Fruit fly (Drosophila melanogaster) Kc167 (cell line): ENCODE data around the gene Nos.

Experiments used
- Myc ChIP-seq: fragments of >200 bp; optimal IDR thresholded peaks from 2 replicates; lab custom pipeline; 2017; ENCODE audit warnings: missing external identifiers
- Sin3A ChIP-seq: fragments of >200 bp; optimal IDR thresholded peaks from 2 replicates; lab custom pipeline; 2018; ENCODE audit warnings: missing external identifiers
- h ChIP-seq: fragments of >200 bp; optimal IDR thresholded peaks from 3 replicates; lab custom pipeline; 2018; ENCODE audit warnings: missing external identifiers
- insv ChIP-seq: fragments of >200 bp; optimal IDR thresholded peaks from 3 replicates; lab custom pipeline; 2018; ENCODE audit warnings: missing external identifiers
- psq ChIP-seq: fragments of >200 bp; optimal IDR thresholded peaks from 2 replicates; lab custom pipeline; 2017; ENCODE audit warnings: missing external identifiers
- ttk ChIP-seq: sonication (Bioruptor generic); optimal IDR thresholded peaks from 2 replicates; lab custom pipeline; 2017; ENCODE audit warnings: missing external identifiers

Nos gene

DNA sequence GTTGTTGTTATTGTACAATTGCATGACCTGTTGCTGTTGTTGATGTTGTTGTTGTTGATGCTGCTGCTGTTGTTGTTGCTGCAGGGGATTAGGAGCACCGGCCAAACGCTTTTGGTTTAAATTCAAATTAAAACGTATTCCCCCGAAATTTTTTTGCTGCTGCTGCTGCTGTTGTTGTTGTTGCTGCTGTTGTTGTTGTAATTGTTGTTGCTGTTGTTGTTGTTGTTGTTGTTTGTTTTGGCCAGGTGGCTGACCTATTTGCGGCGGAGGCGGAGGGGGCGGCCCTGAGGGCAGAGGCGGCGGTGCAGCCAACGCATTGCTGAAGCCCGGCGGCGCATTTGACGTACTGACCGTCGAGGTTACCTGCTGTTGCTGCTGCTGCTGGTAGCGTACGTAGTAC lies 4.3 kb upstream of the Nos start:
- TF ChIP-seq psq (lab: Kevin White, UChicago) (no peak), ttk (no peak)

DNA sequence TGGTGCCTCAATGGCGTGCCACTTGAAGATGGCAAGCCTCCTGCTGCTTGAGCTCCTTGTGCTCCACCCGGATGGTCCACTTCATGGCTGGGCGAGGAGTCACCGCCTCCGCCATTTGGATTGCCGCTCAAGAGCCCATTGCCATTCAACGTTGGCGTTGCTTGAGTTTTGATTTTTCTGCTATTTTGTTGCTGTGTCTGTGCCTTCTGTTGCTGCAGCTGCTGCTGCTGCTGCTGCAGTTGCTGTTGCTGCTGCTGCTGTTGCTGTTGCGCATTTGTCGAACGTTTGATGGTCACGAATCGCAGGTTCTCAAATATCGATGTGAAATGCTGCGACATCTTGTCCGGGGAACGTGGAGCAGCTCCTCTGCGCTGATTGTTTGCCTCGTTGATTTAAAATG lies 5.7 kb downstream of the Nos start:
- TF ChIP-seq insv (lab: Kevin White, UChicago) (no peak), Myc (lab: Kevin White, UChicago) (no peak), Sin3A (lab: Kevin White, UChicago) (no peak), ttk (no peak), psq (lab: Kevin White, UChicago) (no peak), h (lab: Kevin White, UChicago) (no peak)

DNA sequence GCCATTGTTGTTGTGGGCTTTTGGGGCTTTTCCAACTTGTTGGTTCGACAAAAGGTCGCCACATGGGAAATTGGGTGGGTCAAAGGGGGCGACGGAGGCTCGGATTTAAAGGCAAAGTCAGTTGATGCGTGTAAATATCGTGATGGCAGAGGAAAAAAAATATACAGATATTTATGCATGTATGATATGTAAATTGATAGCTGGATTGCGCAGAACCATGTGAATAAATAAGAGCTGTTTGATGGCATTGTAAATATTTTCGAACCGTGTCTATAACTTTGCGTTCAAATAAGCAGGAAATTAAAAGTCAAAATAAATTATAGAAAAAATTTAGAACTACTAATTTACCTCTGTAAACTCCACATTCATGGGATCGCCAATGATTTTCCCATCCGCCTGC lies 14.7 kb downstream of the Nos start:
- no peak for TF ChIP-seq insv (lab: Kevin White, UChicago)
- no peak for TF ChIP-seq Myc (lab: Kevin White, UChicago)
- no peak for TF ChIP-seq psq (lab: Kevin White, UChicago)
- TF ChIP-seq Sin3A (lab: Kevin White, UChicago): no peak
- no peak for TF ChIP-seq h (lab: Kevin White, UChicago)
- no peak for TF ChIP-seq ttk

dm6 chr2L:10820405-10820804 lies 16.9 kb downstream of the Nos start, which contains the start of gene CG17134:
TSS of gene CG17134 (plus strand) at chr2L:10820705.
- TF ChIP-seq Myc (lab: Kevin White, UChicago) (no peak), psq (lab: Kevin White, UChicago) (no peak), Sin3A (lab: Kevin White, UChicago) (no peak), insv (lab: Kevin White, UChicago) (no peak), h (lab: Kevin White, UChicago) (no peak), ttk (no peak)

DNA sequence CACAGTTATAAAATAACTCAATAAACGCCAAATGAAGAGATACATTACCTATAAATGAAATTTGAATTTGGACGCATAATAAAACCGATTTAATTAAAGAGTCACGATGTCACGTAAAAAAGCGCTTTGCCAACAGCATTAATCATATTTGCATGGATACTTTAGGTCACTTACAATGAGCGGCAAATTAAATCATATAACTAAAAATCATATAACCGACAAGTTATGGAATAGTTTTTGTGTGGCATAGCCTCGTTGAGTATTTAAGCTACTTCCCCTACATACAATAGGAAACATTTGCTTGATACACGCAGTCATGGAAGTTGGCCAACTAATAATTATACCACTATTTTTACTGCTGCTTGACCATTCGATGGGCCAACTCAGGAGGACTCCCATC lies 18.5 kb downstream of the Nos start, which contains the start of gene CG6508:
Gene CG6508, plus strand, starts transcription at position 301 of the 400 bp plus-strand sequence.
- no peak for TF ChIP-seq Sin3A (lab: Kevin White, UChicago)
- no peak for TF ChIP-seq insv (lab: Kevin White, UChicago)
- TF ChIP-seq ttk: no peak
- TF ChIP-seq psq (lab: Kevin White, UChicago): no peak
- no peak for TF ChIP-seq h (lab: Kevin White, UChicago)
- no peak for TF ChIP-seq Myc (lab: Kevin White, UChicago)

DNA sequence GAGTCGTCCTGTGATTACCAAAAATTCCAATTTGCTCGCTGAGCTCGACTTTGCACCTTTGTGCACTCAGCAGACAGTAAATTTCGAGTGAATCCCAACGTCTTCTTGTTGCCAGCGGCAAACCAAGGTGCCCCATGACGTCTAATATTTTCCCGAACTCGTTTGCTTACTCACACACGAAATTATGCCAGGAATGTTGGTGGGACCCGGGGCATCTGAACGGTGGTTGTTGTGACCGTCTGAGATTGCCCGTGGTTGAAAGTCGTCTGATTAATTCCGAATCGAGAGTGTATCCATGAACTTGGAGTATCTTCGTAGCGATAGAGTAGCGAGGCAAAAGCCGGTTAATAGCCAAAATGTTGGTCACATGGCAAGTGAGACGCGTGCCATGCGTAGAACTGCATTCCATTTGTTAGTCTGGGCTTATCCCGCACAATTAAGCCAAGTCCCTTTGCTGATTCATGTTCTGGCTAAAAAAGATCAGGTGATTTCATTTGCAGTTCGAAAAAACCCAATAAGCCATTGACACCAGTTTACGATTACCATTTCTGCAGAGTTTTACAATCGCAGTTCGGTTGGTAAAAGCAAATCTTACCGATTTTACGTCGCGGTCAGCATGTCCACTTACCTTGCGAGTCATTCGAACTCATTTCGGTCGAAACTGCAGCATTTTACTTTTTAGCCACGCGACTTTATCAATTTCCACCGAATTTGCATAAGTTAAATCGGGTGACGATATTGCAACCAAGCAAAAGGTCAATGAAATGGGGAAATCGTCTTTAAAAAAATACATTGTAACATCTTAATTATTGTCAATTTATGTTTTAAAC lies 35.1 kb downstream of the Nos start:
- TF ChIP-seq h (lab: Kevin White, UChicago) (no peak), Sin3A (lab: Kevin White, UChicago) (no peak), psq (lab: Kevin White, UChicago) (no peak)

dm6 chr2L:10800877-10801719 lies 36.2 kb downstream of the Nos start, which contains the start of gene CG31869:
TSS of gene CG31869 (minus strand) at chr2L:10801109.
- TF ChIP-seq Sin3A (lab: Kevin White, UChicago) (no peak), Myc (lab: Kevin White, UChicago) (no peak), ttk (no peak), psq (lab: Kevin White, UChicago) (no peak), h (lab: Kevin White, UChicago) (no peak), insv (lab: Kevin White, UChicago) (no peak)

dm6 chr2L:10795731-10796130 lies 41.6 kb downstream of the Nos start:
- TF ChIP-seq Sin3A (lab: Kevin White, UChicago) (no peak), ttk (no peak), h (lab: Kevin White, UChicago) (no peak), psq (lab: Kevin White, UChicago) (no peak), insv (lab: Kevin White, UChicago) (no peak), Myc (lab: Kevin White, UChicago) (no peak)

dm6 chr2L:10794032-10794431 lies 43.3 kb downstream of the Nos start:
- no peak for TF ChIP-seq h (lab: Kevin White, UChicago)

dm6 chr2L:10792072-10792471 lies 45.2 kb downstream of the Nos start:
- TF ChIP-seq ttk (no peak), Sin3A (lab: Kevin White, UChicago) (no peak), Myc (lab: Kevin White, UChicago) (no peak), h (lab: Kevin White, UChicago) (no peak), insv (lab: Kevin White, UChicago) (no peak), psq (lab: Kevin White, UChicago) (no peak)

- no peak for TF ChIP-seq insv (lab: Kevin White, UChicago)
- TF ChIP-seq psq (lab: Kevin White, UChicago): no peak
- no peak for TF ChIP-seq h (lab: Kevin White, UChicago)
- no peak for TF ChIP-seq ttk
- no peak for TF ChIP-seq Myc (lab: Kevin White, UChicago)
- no peak for TF ChIP-seq Sin3A (lab: Kevin White, UChicago)
Observed at dm6 chr2L:10791343-10791742, 46.0 kb downstream of the Nos start.

dm6 chr2L:10789922-10790321 lies 47.4 kb downstream of the Nos start, which contains the start of gene CG31870:
TSS of gene CG31870 (plus strand) at chr2L:10790222.
- TF ChIP-seq insv (lab: Kevin White, UChicago) (no peak), h (lab: Kevin White, UChicago) (no peak), psq (lab: Kevin White, UChicago) (no peak), Sin3A (lab: Kevin White, UChicago) (no peak), Myc (lab: Kevin White, UChicago) (no peak), ttk (no peak)
